Worm (Caenorhabditis elegans): ENCODE data around the gene ZK1290.11.

The ZK1290.11 gene

DNA sequence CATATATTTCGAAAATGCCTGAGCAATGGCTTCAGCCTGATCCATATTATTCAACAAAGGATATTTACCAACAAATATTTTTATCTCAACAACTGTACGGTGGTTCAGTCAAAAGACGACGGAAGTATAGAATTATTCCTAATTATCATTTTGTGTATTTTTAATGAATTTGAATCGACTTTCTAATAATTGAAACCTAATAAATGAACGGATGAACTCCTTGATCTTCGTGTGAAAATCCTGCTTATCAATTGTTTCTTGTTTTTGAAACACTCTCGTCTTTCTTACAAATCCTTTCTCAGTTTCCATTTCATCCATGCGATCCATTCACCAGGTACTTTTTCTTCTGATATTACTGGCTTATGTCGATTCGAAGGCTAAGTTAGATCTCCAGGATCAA lies 14.2 kb upstream of the ZK1290.11 start, which contains the start of gene F35D2.1:
F35D2.1 (plus strand) TSS at position 301 of the 400 bp plus-strand sequence.
- TF ChIP-seq nhr-2 (tag; optimal IDR thresholded peaks at IDR 0.05), result no peak
- no peak for TF ChIP-seq nhr-237 (tag; optimal IDR thresholded peaks at IDR 0.05)
- no peak for TF ChIP-seq nhr-12 (tag; optimal IDR thresholded peaks at IDR 0.05)
- TF ChIP-seq sptf-1 (tag; optimal IDR thresholded peaks at IDR 0.05), result no peak
- TF ChIP-seq sem-2 (GFP tag; optimal IDR thresholded peaks at IDR 0.05), result no peak
- TF ChIP-seq elt-1 (tag; optimal IDR thresholded peaks at IDR 0.05; ENCODE audit: borderline replicate concordance, insufficient read depth), result no peak

DNA sequence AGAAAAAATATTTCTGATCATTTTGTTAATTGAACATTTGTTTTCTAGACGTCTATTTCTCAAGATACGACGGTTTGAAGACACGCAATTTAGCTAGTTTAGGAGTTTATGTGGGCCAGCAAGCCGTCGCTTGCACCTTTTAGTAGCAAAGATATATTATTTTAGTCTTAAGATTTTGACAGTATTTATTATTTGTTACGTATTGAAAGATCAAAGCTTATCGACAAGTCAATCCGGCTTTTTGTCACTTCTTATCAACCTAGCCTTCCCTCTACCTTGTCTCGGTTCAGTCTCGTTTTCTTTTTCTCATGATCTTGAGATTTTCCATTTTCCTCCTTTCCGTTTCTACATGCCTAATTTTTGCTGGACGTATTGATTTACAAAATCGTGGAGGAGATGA lies 12.7 kb upstream of the ZK1290.11 start, which contains the start of gene F35D2.2:
F35D2.2 (plus strand) TSS at position 301 of the 400 bp plus-strand sequence.
- TF ChIP-seq unc-62 (GFP tag; optimal IDR thresholded peaks at IDR 0.05) (no peak), hlh-1 (tag; optimal IDR thresholded peaks at IDR 0.05) (no peak), ham-2 (GFP tag; optimal IDR thresholded peaks at IDR 0.05) (no peak), nhr-76 (tag; optimal IDR thresholded peaks at IDR 0.05) (no peak)

DNA sequence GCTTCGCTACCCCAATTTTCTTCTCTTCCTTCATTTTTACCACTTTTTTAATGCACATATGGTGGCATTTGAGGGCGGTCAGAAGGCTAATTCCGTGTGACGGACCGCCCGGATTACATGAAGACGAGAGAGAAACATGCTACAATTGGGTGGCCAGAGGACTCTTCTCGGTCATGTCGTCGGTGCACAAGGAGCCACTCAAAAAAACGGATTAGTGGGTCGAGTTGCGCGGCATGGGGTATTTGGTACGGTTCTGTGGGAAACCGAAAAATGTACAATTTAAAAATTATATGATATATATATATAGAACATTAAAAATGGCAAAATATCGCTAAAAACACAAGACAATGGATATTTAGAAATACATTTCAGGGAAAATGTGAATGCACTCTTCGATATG lies 9.4 kb upstream of the ZK1290.11 start:
- TF ChIP-seq nhr-2 (tag; optimal IDR thresholded peaks at IDR 0.05) (peak; percentile 87), flh-1 (GFP tag; optimal IDR thresholded peaks at IDR 0.05) (no peak)

DNA sequence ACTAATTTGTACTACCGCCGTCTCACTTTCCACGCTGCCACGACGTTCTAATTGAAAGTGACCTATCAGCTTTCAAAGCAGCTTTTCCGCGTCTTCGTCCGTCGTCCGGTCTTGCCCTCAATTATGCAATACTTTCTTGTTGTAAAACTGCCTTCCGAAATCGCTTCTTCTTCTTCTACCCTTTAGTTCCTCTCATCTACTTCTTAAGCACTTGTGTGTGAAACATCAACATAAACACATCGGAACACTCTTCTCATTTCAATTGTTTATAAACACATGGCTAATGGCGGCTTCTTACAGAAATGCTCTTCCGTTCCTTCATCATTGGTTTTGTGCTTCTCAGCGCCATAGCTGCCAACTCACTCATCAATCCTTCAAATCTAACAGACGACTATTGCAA lies 8.9 kb upstream of the ZK1290.11 start, which contains the start of gene F35D2.3:
F35D2.3 (plus strand) TSS at position 301 of the 400 bp plus-strand sequence.
- TF ChIP-seq mab-5 (tag; optimal IDR thresholded peaks at IDR 0.05) (no peak), nhr-12 (tag; optimal IDR thresholded peaks at IDR 0.05) (no peak), drap-1 (GFP tag; optimal IDR thresholded peaks at IDR 0.05) (no peak), zip-8 (tag; optimal IDR thresholded peaks at IDR 0.05) (no peak), ces-1 (GFP tag; optimal IDR thresholded peaks at IDR 0.05) (no peak), unc-120 (tag; optimal IDR thresholded peaks at IDR 0.05; ENCODE audit: poor library complexity, severe bottlenecking) (no peak), unc-39 (tag; optimal IDR thresholded peaks at IDR 0.05) (no peak), flh-1 (GFP tag; optimal IDR thresholded peaks at IDR 0.05) (no peak), bed-3 (GFP tag; optimal IDR thresholded peaks at IDR 0.05) (no peak), M03D4.4 (tag; optimal IDR thresholded peaks at IDR 0.05) (no peak), lin-32 (GFP tag; optimal IDR thresholded peaks at IDR 0.05) (no peak), ham-2 (GFP tag; optimal IDR thresholded peaks at IDR 0.05) (no peak), ceh-39 (tag; optimal IDR thresholded peaks at IDR 0.05) (no peak), lin-13 (tag; optimal IDR thresholded peaks at IDR 0.05) (no peak), sem-2 (GFP tag; optimal IDR thresholded peaks at IDR 0.05) (no peak)

DNA sequence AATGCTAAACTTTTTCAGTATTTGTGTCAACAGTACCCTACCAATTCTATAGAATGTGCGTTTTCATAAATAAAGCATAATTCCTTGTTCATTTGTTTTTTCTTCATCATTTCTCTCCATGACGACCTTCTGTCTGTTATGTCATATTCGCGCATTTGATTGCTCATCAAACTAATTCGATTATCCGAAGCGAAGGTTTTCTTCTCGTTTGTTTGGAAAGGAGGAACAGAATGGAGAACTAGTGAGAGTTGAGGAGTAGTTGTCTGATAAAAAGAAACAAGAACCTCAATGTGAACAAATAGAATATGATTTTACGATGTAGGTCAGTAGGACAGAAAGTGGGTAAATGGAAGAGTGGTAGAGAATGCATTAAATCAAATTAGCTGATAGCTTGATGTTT lies 1.2 kb upstream of the ZK1290.11 start:
- no peak for TF ChIP-seq bed-3 (GFP tag; optimal IDR thresholded peaks at IDR 0.05)
- TF ChIP-seq ces-1 (GFP tag; optimal IDR thresholded peaks at IDR 0.05), result peak; percentile 40

DNA sequence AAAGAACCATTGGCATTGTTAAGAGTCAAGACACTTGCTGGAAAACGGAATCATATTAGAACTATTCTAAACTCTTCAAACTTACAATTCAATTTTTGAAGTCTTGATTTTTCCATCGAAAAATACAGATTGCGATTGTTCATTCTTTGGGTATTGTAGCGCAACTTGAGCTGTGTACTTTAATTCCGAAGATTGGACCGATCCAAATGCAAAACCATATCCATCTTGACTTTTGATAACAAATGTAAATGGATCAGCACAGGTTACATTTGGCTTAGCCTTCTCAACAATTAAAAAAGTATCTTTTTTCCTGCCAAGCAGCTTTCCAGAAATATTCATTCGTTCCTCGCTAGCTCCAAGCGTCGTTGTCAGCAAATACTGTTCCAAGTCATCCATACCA lies 550 bp downstream of the ZK1290.11 start:
- TF ChIP-seq blmp-1 (tag; optimal IDR thresholded peaks at IDR 0.05) (no peak), zip-8 (tag; optimal IDR thresholded peaks at IDR 0.05) (no peak), hlh-1 (tag; optimal IDR thresholded peaks at IDR 0.05) (no peak), ceh-39 (tag; optimal IDR thresholded peaks at IDR 0.05) (no peak), nhr-2 (tag; optimal IDR thresholded peaks at IDR 0.05) (no peak), drap-1 (GFP tag; optimal IDR thresholded peaks at IDR 0.05) (no peak), mab-5 (tag; optimal IDR thresholded peaks at IDR 0.05) (no peak), sptf-1 (tag; optimal IDR thresholded peaks at IDR 0.05) (no peak), snpc-4 (tag; optimal IDR thresholded peaks at IDR 0.05) (no peak), nhr-12 (tag; optimal IDR thresholded peaks at IDR 0.05) (no peak), lin-13 (tag; optimal IDR thresholded peaks at IDR 0.05) (no peak), pha-4 (tag; optimal IDR thresholded peaks at IDR 0.05) (no peak), mep-1 (tag; optimal IDR thresholded peaks at IDR 0.05) (no peak)

DNA sequence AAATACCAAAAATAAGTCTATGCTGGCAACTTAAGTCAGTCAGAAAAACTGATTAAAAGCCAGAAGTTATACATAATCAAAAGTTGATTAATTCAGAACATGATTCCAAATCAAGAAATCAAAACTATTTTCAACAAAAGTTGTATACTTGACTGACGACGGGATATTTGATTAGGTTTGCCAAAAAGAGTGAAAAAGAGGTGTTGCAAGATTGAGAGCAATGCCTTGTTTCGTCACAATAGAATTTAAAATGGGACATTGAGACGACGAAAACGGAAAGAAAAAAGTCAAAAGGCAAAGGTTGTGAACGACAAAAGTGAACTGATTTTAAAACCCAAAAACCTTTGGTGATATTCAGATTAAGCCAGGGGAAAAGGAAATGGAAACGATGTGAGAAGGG lies 2.5 kb downstream of the ZK1290.11 start:
- TF ChIP-seq ceh-39 (tag; optimal IDR thresholded peaks at IDR 0.05) (no peak), cnd-1 (tag; optimal IDR thresholded peaks at IDR 0.05) (no peak), nhr-76 (tag; optimal IDR thresholded peaks at IDR 0.05) (no peak), elt-1 (tag; optimal IDR thresholded peaks at IDR 0.05; ENCODE audit: borderline replicate concordance, insufficient read depth) (no peak), sem-2 (GFP tag; optimal IDR thresholded peaks at IDR 0.05) (no peak), zip-8 (tag; optimal IDR thresholded peaks at IDR 0.05) (no peak), flh-1 (GFP tag; optimal IDR thresholded peaks at IDR 0.05) (no peak), mls-2 (tag; optimal IDR thresholded peaks at IDR 0.05) (no peak), pha-4 (tag; optimal IDR thresholded peaks at IDR 0.05) (no peak), elt-3 (tag; optimal IDR thresholded peaks at IDR 0.05) (no peak), ceh-83 (GFP tag; optimal IDR thresholded peaks at IDR 0.05) (no peak), tbx-8 (GFP tag; optimal IDR thresholded peaks at IDR 0.05) (no peak), unc-39 (tag; optimal IDR thresholded peaks at IDR 0.05) (no peak), unc-62 (GFP tag; optimal IDR thresholded peaks at IDR 0.05) (no peak), M03D4.4 (tag; optimal IDR thresholded peaks at IDR 0.05) (no peak), bed-3 (GFP tag; optimal IDR thresholded peaks at IDR 0.05) (no peak), lsy-2 (tag; optimal IDR thresholded peaks at IDR 0.05) (no peak), hlh-1 (tag; optimal IDR thresholded peaks at IDR 0.05) (no peak), nhr-12 (tag; optimal IDR thresholded peaks at IDR 0.05) (no peak), mep-1 (tag; optimal IDR thresholded peaks at IDR 0.05) (no peak)
